Fruit fly (Drosophila melanogaster): ENCODE results near the gene CG14969.
A peak's percentile ranks its signal among the peaks of the same experiment; 100 is the strongest.

Gene CG14969

dm6 chr3L:3305430-3305829 is 29.3 kb downstream of the CG14969 start (continued):
- TF ChIP-seq dmrt11E (tag; optimal IDR thresholded peaks at IDR 0.05) (peak; percentile 58), ab (GFP tag; optimal IDR thresholded peaks at IDR 0.05) (no peak), CG12744 (GFP tag; optimal IDR thresholded peaks at IDR 0.05) (no peak), lilli (GFP tag; optimal IDR thresholded peaks at IDR 0.05) (peak; percentile 7), Pdp1 (GFP tag; optimal IDR thresholded peaks at IDR 0.05) (peak in 1 of 2 experiments; percentile 38), CG5245 (GFP tag; optimal IDR thresholded peaks at IDR 0.05) (peak; percentile 13), CG9876 (GFP tag; optimal IDR thresholded peaks at IDR 0.05) (no peak), CG1602 (GFP tag; optimal IDR thresholded peaks at IDR 0.05) (no peak), CG7928 (GFP tag; optimal IDR thresholded peaks at IDR 0.05) (no peak), Neu2 (GFP tag; optimal IDR thresholded peaks at IDR 0.05; ENCODE audit: borderline replicate concordance) (no peak), CG2116 (GFP tag; optimal IDR thresholded peaks at IDR 0.05) (no peak), ap (GFP tag; IDR thresholded peaks at IDR 0.05) (no peak), bbx (GFP tag; IDR thresholded peaks at IDR 0.05; ENCODE audit: partially characterized antibody) (no peak), bab2 (GFP tag; optimal IDR thresholded peaks at IDR 0.05) (peak; percentile 50), MBD-R2 (GFP tag; IDR thresholded peaks at IDR 0.05) (no peak), Dll (GFP tag; IDR thresholded peaks at IDR 0.05; ENCODE audit: partially characterized antibody) (no peak), CG17328 (GFP tag; IDR thresholded peaks at IDR 0.05) (peak; percentile 19; the same call in 1 of the 2 replicates), lbe (GFP tag; optimal IDR thresholded peaks at IDR 0.05) (no peak), phol (tag; optimal IDR thresholded peaks at IDR 0.05) (no peak), lab (GFP tag; optimal IDR thresholded peaks at IDR 0.05) (peak; percentile 77), CG15514 (GFP tag; optimal IDR thresholded peaks at IDR 0.05) (peak; percentile 41), chinmo (GFP tag; IDR thresholded peaks at IDR 0.05; ENCODE audit: partially characterized antibody) (no peak), CG2712 (tag; optimal IDR thresholded peaks at IDR 0.05) (no peak), CG32767 (GFP tag; IDR thresholded peaks at IDR 0.05) (no peak), CG6791 (GFP tag; IDR thresholded peaks at IDR 0.05; ENCODE audit: partially characterized antibody) (no peak), Aef1 (GFP tag; IDR thresholded peaks at IDR 0.05) (no peak), CG12769 (tag; optimal IDR thresholded peaks at IDR 0.05) (peak; percentile 75), Tbp (GFP tag; optimal IDR thresholded peaks at IDR 0.05) (no peak), CG1792 (GFP tag; optimal IDR thresholded peaks at IDR 0.05) (peak; percentile 58), br (optimal IDR thresholded peaks at IDR 0.05) (no peak), Vsx1 (GFP tag; optimal IDR thresholded peaks at IDR 0.05) (peak; percentile 11), tx (GFP tag; optimal IDR thresholded peaks at IDR 0.05) (peak; percentile 7), z (GFP tag; IDR thresholded peaks at IDR 0.05) (peak; percentile 58; the same call in 2 of the 3 replicates), NfI (GFP tag; optimal IDR thresholded peaks at IDR 0.05) (no peak), amos (GFP tag; IDR thresholded peaks at IDR 0.05; ENCODE audit: partially characterized antibody) (no peak), cg (GFP tag; optimal IDR thresholded peaks at IDR 0.05) (no peak), CG7556 (GFP tag; optimal IDR thresholded peaks at IDR 0.05) (no peak), BEAF-32 (GFP tag; optimal IDR thresholded peaks at IDR 0.05) (no peak), az2 (GFP tag; optimal IDR thresholded peaks at IDR 0.05) (no peak), Awh (GFP tag; IDR thresholded peaks at IDR 0.05) (no peak), Doc2 (GFP tag; IDR thresholded peaks at IDR 0.05) (no peak), HmgD (GFP tag; optimal IDR thresholded peaks at IDR 0.05) (no peak), CG33213 (GFP tag; optimal IDR thresholded peaks at IDR 0.05) (peak; percentile 47), repo (GFP tag; optimal IDR thresholded peaks at IDR 0.05) (peak; percentile 9), sr (GFP tag; IDR thresholded peaks at IDR 0.05) (no peak), CG13624 (GFP tag; optimal IDR thresholded peaks at IDR 0.05) (no peak), ara (GFP tag; IDR thresholded peaks at IDR 0.05) (0 out of 2 replicates have a peak, but pooled peaks have one; percentile 20), CG14860 (GFP tag; IDR thresholded peaks at IDR 0.05; ENCODE audit: partially characterized antibody) (no peak), sim (GFP tag; IDR thresholded peaks at IDR 0.05) (no peak), CG9932 (GFP tag; IDR thresholded peaks at IDR 0.05) (no peak)
